Worm (Caenorhabditis elegans) whole organism, late embryonic: Measurements from ENCODE around the gene eat-4.

Experiments used
- C08G9.2 ChIP-seq: sonication (generic microtip); optimal IDR thresholded peaks from 2 replicates; lab custom pipeline; 2016; ENCODE audit warnings: mild to moderate bottlenecking, missing genetic modification characterization, moderate library complexity, missing compliant biosample characterization
- T23F11.4 ChIP-seq: fragments of 200-800 bp; sonication (Bioruptor generic); optimal IDR thresholded peaks from 2 replicates; lab custom pipeline; 2018; ENCODE audit warnings: mild to moderate bottlenecking, missing genetic modification characterization, missing compliant biosample characterization
- ama-1 ChIP-seq: fragments of 150-350 bp; optimal IDR thresholded peaks from 2 replicates; lab custom pipeline; 2014
- ceh-18 ChIP-seq: sonication (generic microtip); optimal IDR thresholded peaks from 2 replicates; lab custom pipeline; 2016; ENCODE audit warnings: missing genetic modification characterization, missing compliant biosample characterization
- ceh-19 ChIP-seq: fragments of 200-800 bp; sonication (Bioruptor generic); optimal IDR thresholded peaks from 2 replicates; lab custom pipeline; 2018; ENCODE audit warnings: mild to moderate bottlenecking, missing genetic modification characterization, missing compliant biosample characterization
- ceh-2 ChIP-seq: sonication (generic microtip); optimal IDR thresholded peaks from 2 replicates; lab custom pipeline; 2016; ENCODE audit warnings: missing genotype, missing genetic modification characterization, missing compliant biosample characterization
- ceh-22 ChIP-seq: sonication (generic microtip); optimal IDR thresholded peaks from 2 replicates; lab custom pipeline; 2017; ENCODE audit warnings: missing biosample characterization, missing genetic modification characterization
- ceh-24 ChIP-seq: sonication (generic microtip); optimal IDR thresholded peaks from 2 replicates; lab custom pipeline; 2016; ENCODE audit warnings: mild to moderate bottlenecking, missing genetic modification characterization, missing compliant biosample characterization
- ceh-30 ChIP-seq: fragments of 150-350 bp; optimal IDR thresholded peaks from 2 replicates; lab custom pipeline; 2014; ENCODE audit warnings: missing biosample characterization, missing genetic modification characterization
- ceh-31 ChIP-seq: sonication (generic microtip); optimal IDR thresholded peaks from 2 replicates; lab custom pipeline; 2016; ENCODE audit warnings: missing genetic modification characterization, missing compliant biosample characterization
- ceh-34 ChIP-seq: sonication (generic microtip); optimal IDR thresholded peaks from 2 replicates; lab custom pipeline; 2016; ENCODE audit warnings: mild to moderate bottlenecking, missing genetic modification characterization, missing compliant biosample characterization
- ceh-45 ChIP-seq: fragments of 200-800 bp; sonication (Bioruptor generic); IDR thresholded peaks from 2 replicates; pipeline ENCODE4 v1.3.6; 2022; ENCODE audit warnings: missing genetic modification reagents, missing genetic modification characterization, missing compliant biosample characterization
- ceh-6 ChIP-seq: fragments of 200-800 bp; sonication (Bioruptor generic); optimal IDR thresholded peaks from 2 replicates; lab custom pipeline; 2018; ENCODE audit warnings: mild to moderate bottlenecking, missing genetic modification characterization, missing compliant biosample characterization
- che-1 ChIP-seq: sonication (generic microtip); optimal IDR thresholded peaks from 2 replicates; lab custom pipeline; 2016; ENCODE audit warnings: mild to moderate bottlenecking, missing genetic modification characterization, missing compliant biosample characterization
- elt-2 ChIP-seq: sonication (generic microtip); optimal IDR thresholded peaks from 2 replicates; lab custom pipeline; 2016; ENCODE audit warnings: missing genetic modification reagents, missing genetic modification characterization, missing compliant biosample characterization
- elt-4 ChIP-seq: sonication (generic microtip); optimal IDR thresholded peaks from 2 replicates; lab custom pipeline; 2016; ENCODE audit warnings: missing genetic modification characterization, missing compliant biosample characterization
- eyg-1 ChIP-seq: sonication (generic microtip); optimal IDR thresholded peaks from 2 replicates; lab custom pipeline; 2016; ENCODE audit warnings: missing genotype, missing genetic modification characterization, missing compliant biosample characterization
- fax-1 ChIP-seq: sonication (generic microtip); optimal IDR thresholded peaks from 2 replicates; lab custom pipeline; 2016; ENCODE audit warnings: missing genotype, missing genetic modification characterization, missing compliant biosample characterization
- fkh-10 ChIP-seq: fragments of 150-350 bp; optimal IDR thresholded peaks from 2 replicates; lab custom pipeline; 2014; ENCODE audit warnings: missing biosample characterization, missing genetic modification reagents, missing genetic modification characterization
- fkh-6 ChIP-seq: sonication (generic microtip); optimal IDR thresholded peaks from 2 replicates; lab custom pipeline; 2016; ENCODE audit warnings: missing genetic modification characterization, missing compliant biosample characterization
- gmeb-2 ChIP-seq: sonication (generic microtip); optimal IDR thresholded peaks from 2 replicates; lab custom pipeline; 2016; ENCODE audit warnings: missing genetic modification characterization, inconsistent platforms, missing compliant biosample characterization
- lim-6 ChIP-seq: sonication (generic microtip); optimal IDR thresholded peaks from 2 replicates; lab custom pipeline; 2016; ENCODE audit warnings: missing genetic modification characterization, missing compliant biosample characterization
- nfya-1 ChIP-seq: sonication (generic microtip); optimal IDR thresholded peaks from 2 replicates; lab custom pipeline; 2017; ENCODE audit warnings: missing genetic modification characterization, mild to moderate bottlenecking, missing compliant biosample characterization, antibody characterized with exemption, moderate library complexity
- nhr-232 ChIP-seq: sonication (generic microtip); optimal IDR thresholded peaks from 2 replicates; lab custom pipeline; 2016; ENCODE audit warnings: missing genetic modification characterization, missing compliant biosample characterization
- npax-4 ChIP-seq: sonication (generic microtip); optimal IDR thresholded peaks from 2 replicates; lab custom pipeline; 2016; ENCODE audit warnings: missing genetic modification characterization, missing compliant biosample characterization
- odd-2 ChIP-seq: sonication (generic microtip); optimal IDR thresholded peaks from 2 replicates; lab custom pipeline; 2017; ENCODE audit warnings: antibody characterized with exemption, mild to moderate bottlenecking, missing genetic modification characterization, missing compliant biosample characterization
- pax-1 ChIP-seq: fragments of 150-350 bp; optimal IDR thresholded peaks from 2 replicates; lab custom pipeline; 2014; ENCODE audit warnings: missing biosample characterization, missing genetic modification characterization
- pha-2 ChIP-seq: sonication (generic microtip); optimal IDR thresholded peaks from 2 replicates; lab custom pipeline; 2017; ENCODE audit warnings: mild to moderate bottlenecking, missing genetic modification characterization, missing compliant biosample characterization
- pqm-1 ChIP-seq: sonication (generic microtip); optimal IDR thresholded peaks from 2 replicates; lab custom pipeline; 2016; ENCODE audit warnings: missing genetic modification characterization, missing compliant biosample characterization
- pros-1 ChIP-seq: fragments of 150-350 bp; optimal IDR thresholded peaks from 2 replicates; lab custom pipeline; 2014; ENCODE audit warnings: missing biosample characterization, missing genetic modification reagents, missing genetic modification characterization
- ref-2 ChIP-seq: sonication (generic microtip); optimal IDR thresholded peaks from 2 replicates; lab custom pipeline; 2016; ENCODE audit warnings: missing genetic modification characterization, missing compliant biosample characterization
- rnt-1 ChIP-seq: sonication (generic microtip); optimal IDR thresholded peaks from 2 replicates; lab custom pipeline; 2016; ENCODE audit warnings: missing genetic modification characterization, missing compliant biosample characterization
- sdc-2 ChIP-seq: sonication (generic microtip); optimal IDR thresholded peaks from 2 replicates; lab custom pipeline; 2016; ENCODE audit warnings: missing genotype, missing genetic modification characterization, missing compliant biosample characterization
- sox-2 ChIP-seq: fragments of 200-800 bp; sonication (Bioruptor generic); IDR thresholded peaks from 2 replicates; pipeline ENCODE4 v1.3.6; 2022; ENCODE audit warnings: missing genetic modification reagents, missing genetic modification characterization, missing compliant biosample characterization
- sox-4 ChIP-seq: sonication (generic microtip); optimal IDR thresholded peaks from 2 replicates; lab custom pipeline; 2017; ENCODE audit warnings: mild to moderate bottlenecking, missing genetic modification characterization, inconsistent platforms, missing compliant biosample characterization
- syd-9 ChIP-seq: sonication (generic microtip); optimal IDR thresholded peaks from 2 replicates; lab custom pipeline; 2016; ENCODE audit warnings: mild to moderate bottlenecking, missing genetic modification characterization, moderate library complexity, missing compliant biosample characterization
- tbx-7 ChIP-seq: sonication (generic microtip); optimal IDR thresholded peaks from 2 replicates; lab custom pipeline; 2016; ENCODE audit warnings: missing genotype, missing genetic modification characterization, missing compliant biosample characterization
- ttx-3 ChIP-seq: sonication (generic microtip); optimal IDR thresholded peaks from 2 replicates; lab custom pipeline; 2016; ENCODE audit warnings: missing genetic modification reagents, missing genetic modification characterization, missing compliant biosample characterization
- unc-42 ChIP-seq: sonication (generic microtip); optimal IDR thresholded peaks from 2 replicates; lab custom pipeline; 2016; ENCODE audit warnings: missing genotype, missing genetic modification characterization, missing compliant biosample characterization
- unc-55 ChIP-seq: sonication (generic microtip); optimal IDR thresholded peaks from 2 replicates; lab custom pipeline; 2017; ENCODE audit warnings: missing biosample characterization, missing genetic modification reagents, missing genetic modification characterization

The eat-4 gene

DNA sequence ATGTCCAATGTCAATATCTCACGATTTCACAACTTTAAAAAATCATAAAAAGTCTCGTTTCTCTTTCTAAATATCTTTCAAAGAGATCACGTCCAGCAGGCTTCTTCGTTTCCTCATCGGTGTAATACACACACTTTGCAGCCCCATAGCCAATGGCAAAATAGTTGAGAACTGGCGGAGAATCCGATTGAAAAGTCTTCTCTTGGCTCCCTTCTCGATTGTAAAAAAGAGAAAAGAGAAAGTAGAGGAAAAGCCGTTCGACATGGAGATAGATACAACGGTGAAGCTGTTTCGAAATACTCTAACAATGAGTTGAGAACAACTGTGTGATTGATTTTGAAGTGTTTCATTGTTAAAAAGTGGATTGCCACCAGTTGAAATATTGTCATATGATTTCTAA, 15.1 kb downstream of the eat-4 start:
- TF ChIP-seq nfya-1 (tag; lab: Kevin White, UChicago) (peak; percentile 33), ceh-19 (GFP tag; lab: Kevin White, UChicago) (no peak), ceh-2 (tag; lab: Kevin White, UChicago) (no peak), sox-4 (tag; lab: Kevin White, UChicago) (no peak), pqm-1 (no peak), ceh-18 (tag; lab: Kevin White, UChicago) (peak; percentile 19), nhr-232 (tag; lab: Kevin White, UChicago) (no peak), T23F11.4 (no peak), fkh-10 (GFP tag; lab: Kevin White, UChicago) (no peak), elt-2 (tag; lab: Kevin White, UChicago) (no peak)
- TF ChIP-seq, all 69 proteins: peak for 2

DNA sequence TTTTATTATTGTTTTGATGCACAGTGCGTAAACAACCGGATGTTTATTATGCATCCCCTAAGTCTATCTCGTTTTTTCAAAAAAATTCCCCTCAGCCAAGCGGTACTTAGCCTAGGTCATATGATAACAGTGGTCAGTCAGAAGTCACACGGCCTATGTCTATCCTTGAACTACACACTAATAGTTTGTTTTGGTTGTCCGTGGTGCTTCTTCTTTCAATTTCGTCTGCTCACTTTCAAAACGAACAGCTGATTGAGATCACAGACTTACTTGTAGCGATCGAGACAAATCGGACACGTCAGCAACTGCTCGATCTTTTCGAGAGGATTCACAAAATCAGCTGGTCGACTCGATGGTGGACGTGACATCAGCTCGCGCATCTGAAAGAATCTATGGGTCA, 16.3 kb downstream of the eat-4 start:
- no peak for TF ChIP-seq ceh-6 (GFP tag; lab: Kevin White, UChicago)
- no peak for TF ChIP-seq gmeb-2 (tag; lab: Kevin White, UChicago)
- TF ChIP-seq pros-1 (tag; lab: Kevin White, UChicago), result no peak
- no peak for TF ChIP-seq T23F11.4
- no peak for TF ChIP-seq ceh-24 (tag; lab: Kevin White, UChicago)
- no peak for TF ChIP-seq ceh-22 (tag; lab: Kevin White, UChicago)
- TF ChIP-seq fax-1 (tag; lab: Kevin White, UChicago), result no peak
- TF ChIP-seq elt-4 (tag; lab: Kevin White, UChicago), result no peak
- no peak for TF ChIP-seq fkh-6 (tag; lab: Kevin White, UChicago)
- no peak for TF ChIP-seq npax-4 (tag; lab: Kevin White, UChicago)
- TF ChIP-seq ceh-31, result no peak
- no peak for TF ChIP-seq tbx-7 (tag; lab: Kevin White, UChicago)
- no peak for TF ChIP-seq ama-1 (lab: Kevin White, UChicago)
- no peak for TF ChIP-seq elt-2 (tag; lab: Kevin White, UChicago)
- TF ChIP-seq lim-6 (tag; lab: Kevin White, UChicago), result no peak

DNA sequence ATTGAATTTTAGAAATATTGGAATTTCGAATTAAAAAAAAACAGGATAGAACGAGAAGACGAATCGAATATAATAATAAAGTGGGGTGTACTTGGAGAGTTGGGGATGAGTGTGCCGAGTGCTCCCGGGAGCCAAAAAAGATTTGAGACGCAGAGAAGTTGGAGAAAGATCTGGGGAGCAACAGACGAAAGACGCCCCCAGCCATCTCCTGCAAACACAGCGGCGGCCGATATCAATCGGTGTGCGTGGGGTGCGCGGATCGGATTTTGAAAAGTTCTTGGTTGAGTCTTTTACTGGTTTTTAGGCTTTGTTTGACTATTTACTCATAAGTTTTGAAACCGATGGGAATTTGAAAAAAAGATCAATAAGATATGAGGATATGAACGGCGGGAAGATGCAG, 17.1 kb downstream of the eat-4 start, which contains the start of gene nhl-1:
Gene nhl-1, minus strand, starts transcription at position 101 of the 400 bp plus-strand sequence.
- TF ChIP-seq sox-2 (GFP tag; lab: Robert Waterston, UW) (no peak), gmeb-2 (tag; lab: Kevin White, UChicago) (no peak), rnt-1 (tag; lab: Kevin White, UChicago) (no peak), ceh-6 (GFP tag; lab: Kevin White, UChicago) (no peak), ceh-45 (GFP tag; lab: Robert Waterston, UW) (no peak)
- TF ChIP-seq, all 69 proteins: peak for 0

DNA sequence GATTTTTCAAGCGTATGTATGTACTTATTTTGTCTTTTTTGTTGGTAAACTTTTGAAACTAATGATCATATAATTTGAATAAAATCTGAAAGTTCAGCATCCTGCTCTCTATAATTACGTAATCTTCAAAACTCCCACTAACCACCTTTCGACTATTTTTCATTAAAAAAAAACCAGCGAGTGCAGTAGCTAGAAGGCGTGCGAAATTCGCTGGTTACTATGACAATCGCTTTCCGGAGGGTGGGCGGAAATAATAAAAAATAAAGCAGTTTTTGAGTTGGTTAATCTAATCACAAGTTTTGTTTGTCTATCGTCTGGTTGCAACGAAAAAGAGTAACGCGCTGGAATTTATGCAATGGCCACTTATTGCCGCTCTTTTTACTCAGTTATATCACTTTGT, 18.1 kb downstream of the eat-4 start, which contains the start of gene irld-34:
Gene irld-34, plus strand, starts transcription at position 301 of the 400 bp plus-strand sequence.
- TF ChIP-seq tbx-7 (tag; lab: Kevin White, UChicago), result no peak
- TF ChIP-seq unc-55 (GFP tag; lab: Kevin White, UChicago), result no peak
- TF ChIP-seq pax-1 (tag; lab: Kevin White, UChicago), result no peak
- no peak for TF ChIP-seq ceh-6 (GFP tag; lab: Kevin White, UChicago)

DNA sequence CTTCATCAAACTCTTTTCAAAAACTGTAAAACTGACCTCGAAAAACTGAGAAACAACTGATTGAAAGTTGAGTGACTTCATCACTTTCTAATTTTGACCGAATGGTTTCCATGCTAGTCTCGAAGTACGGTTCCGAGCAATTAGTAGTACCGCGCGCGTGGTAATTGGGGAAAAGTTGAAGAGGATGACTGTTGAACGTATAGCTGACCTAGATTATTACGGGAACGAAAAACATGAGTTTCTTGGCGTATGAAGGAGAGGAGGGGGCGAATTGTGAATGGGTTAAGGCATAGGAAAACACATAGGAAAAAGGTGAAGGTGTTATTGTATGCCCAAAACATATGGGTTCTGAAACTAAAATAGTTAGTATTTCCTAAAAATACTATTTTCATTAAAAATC, 24.9 kb downstream of the eat-4 start, which contains the start of gene ptr-9:
Gene ptr-9, minus strand, starts transcription at position 101 of the 400 bp plus-strand sequence.
- TF ChIP-seq npax-4 (tag; lab: Kevin White, UChicago), result no peak
- no peak for TF ChIP-seq che-1

DNA sequence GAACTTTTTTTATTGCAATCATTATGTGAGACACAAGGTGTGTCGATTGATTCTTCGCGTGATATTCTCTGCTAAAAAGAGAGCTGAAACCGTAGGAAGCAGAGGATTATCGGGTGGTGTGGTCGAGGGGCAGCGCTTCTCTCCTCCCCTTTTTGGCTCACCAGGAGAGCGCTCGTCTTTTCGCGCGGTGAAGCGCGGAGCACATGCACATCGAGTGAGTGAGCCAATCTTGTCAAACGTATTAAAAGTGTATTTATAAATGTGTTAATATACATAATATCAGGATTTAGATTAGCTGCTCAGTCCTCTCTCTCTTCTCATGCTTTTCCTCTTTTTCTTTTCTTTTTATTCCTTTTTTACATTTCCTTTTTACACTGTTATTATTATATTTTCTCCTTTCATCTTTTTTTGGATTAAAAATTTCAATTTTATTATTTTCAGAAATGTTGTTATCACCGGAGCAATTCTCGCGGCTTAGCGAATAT, 26.0 kb downstream of the eat-4 start, which contains the start of gene dgk-3:
Gene dgk-3, plus strand, starts transcription at position 435 of the 485 bp plus-strand sequence.
- TF ChIP-seq fkh-6 (tag; lab: Kevin White, UChicago), result no peak
- no peak for TF ChIP-seq nhr-232 (tag; lab: Kevin White, UChicago)

DNA sequence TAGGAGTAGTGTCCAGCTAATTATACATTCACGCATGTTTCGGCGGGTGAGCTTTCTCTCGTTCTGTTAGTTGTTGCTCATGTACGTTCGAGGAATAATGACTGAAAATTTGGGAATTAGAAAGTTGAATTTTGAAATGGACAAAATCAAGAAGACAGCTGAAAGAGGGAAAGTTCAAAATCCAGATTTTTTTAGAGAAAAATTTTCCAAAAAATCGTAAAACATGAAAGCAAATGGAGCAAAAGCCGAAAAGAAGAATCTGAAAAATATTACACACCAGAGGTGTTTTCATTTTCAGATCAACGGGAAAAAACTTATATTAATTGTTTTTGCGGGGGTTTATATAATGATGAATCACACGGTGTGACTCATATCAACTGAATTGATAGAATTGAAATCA, 36.0 kb downstream of the eat-4 start, which contains the start of gene ina-1:
Gene ina-1, minus strand, starts transcription at position 101 of the 400 bp plus-strand sequence.
- TF ChIP-seq pha-2 (tag; lab: Kevin White, UChicago) (no peak), sdc-2 (tag; lab: Kevin White, UChicago) (no peak), C08G9.2 (tag; lab: Kevin White, UChicago) (no peak), gmeb-2 (tag; lab: Kevin White, UChicago) (no peak), syd-9 (tag; lab: Kevin White, UChicago) (no peak), fax-1 (tag; lab: Kevin White, UChicago) (no peak), ref-2 (tag; lab: Kevin White, UChicago) (no peak), che-1 (no peak), eyg-1 (tag; lab: Kevin White, UChicago) (no peak), ceh-34 (tag; lab: Kevin White, UChicago) (no peak), ceh-30 (tag; lab: Kevin White, UChicago) (no peak), odd-2 (no peak), unc-42 (tag; lab: Kevin White, UChicago) (no peak), ttx-3 (tag; lab: Kevin White, UChicago) (no peak), nfya-1 (tag; lab: Kevin White, UChicago) (no peak), ceh-2 (tag; lab: Kevin White, UChicago) (no peak), pax-1 (tag; lab: Kevin White, UChicago) (no peak)
